Worm (Caenorhabditis elegans) whole organism, young adult: ENCODE measurements around the gene fut-5.

ENCODE experiments used
- B0035.1 ChIP-seq: sonication (generic microtip); optimal IDR thresholded peaks from 2 replicates; lab custom pipeline; 2016; ENCODE audit warnings: missing genetic modification characterization, mild to moderate bottlenecking, missing compliant biosample characterization, missing genotype, missing genetic modification reagents
- B0336.3 ChIP-seq: fragments of 200-800 bp; sonication (Bioruptor generic); IDR thresholded peaks from 2 replicates; pipeline ENCODE4 v1.3.6; 2022; ENCODE audit warnings: missing genetic modification characterization, missing compliant biosample characterization
- C06A6.2 ChIP-seq: fragments of 200-800 bp; sonication (Bioruptor generic); conservative IDR thresholded peaks from 2 replicates; pipeline ENCODE4 v1.3.6; 2022; ENCODE audit warnings: missing genetic modification characterization, missing compliant biosample characterization
- F10E7.11 ChIP-seq: sonication (generic microtip); optimal IDR thresholded peaks from 2 replicates; lab custom pipeline; 2017; ENCODE audit warnings: mild to moderate bottlenecking, missing genetic modification characterization, moderate library complexity, missing compliant biosample characterization
- F22D6.2 ChIP-seq: sonication (generic microtip); optimal IDR thresholded peaks from 2 replicates; lab custom pipeline; 2016; ENCODE audit warnings: mild to moderate bottlenecking, missing genetic modification characterization, missing compliant biosample characterization
- F23B12.7 ChIP-seq: sonication (generic microtip); optimal IDR thresholded peaks from 2 replicates; lab custom pipeline; 2017; ENCODE audit warnings: missing genetic modification characterization, mild to moderate bottlenecking, missing compliant biosample characterization, antibody characterized with exemption, moderate library complexity; ENCODE audit not compliant: insufficient read depth
- F33H1.4 ChIP-seq: fragments of 200-800 bp; sonication (Bioruptor generic); IDR thresholded peaks from 2 replicates; pipeline ENCODE4 v1.3.6; 2022; ENCODE audit warnings: missing genetic modification reagents, missing genetic modification characterization, missing compliant biosample characterization
- F37B4.10 ChIP-seq: fragments of 200-800 bp; sonication (Bioruptor generic); IDR thresholded peaks from 2 replicates; pipeline ENCODE4 v1.3.6; 2022; ENCODE audit warnings: missing genetic modification characterization, missing compliant biosample characterization
- F39B2.1 ChIP-seq: fragments of 200-800 bp; sonication (Bioruptor generic); IDR thresholded peaks from 2 replicates; pipeline ENCODE4 v1.3.6; 2022; ENCODE audit warnings: missing genetic modification reagents, missing genetic modification characterization, missing compliant biosample characterization
- K12H6.12 ChIP-seq: fragments of 200-800 bp; sonication (Bioruptor generic); optimal IDR thresholded peaks from 2 replicates; lab custom pipeline; 2018; ENCODE audit warnings: mild to moderate bottlenecking, missing genetic modification characterization, missing compliant biosample characterization
- T07F8.4 ChIP-seq: sonication (generic microtip); optimal IDR thresholded peaks from 2 replicates; lab custom pipeline; 2016; ENCODE audit warnings: mild to moderate bottlenecking, missing genetic modification characterization, moderate library complexity, missing compliant biosample characterization
- akir-1 ChIP-seq: fragments of 200-800 bp; sonication (Bioruptor generic); optimal IDR thresholded peaks from 2 replicates; lab custom pipeline; 2018; ENCODE audit warnings: mild to moderate bottlenecking, missing genetic modification characterization, moderate library complexity, missing compliant biosample characterization
- ama-1 ChIP-seq, 3 experiments: fragments of 150-350 bp in 1 of 3; sonication (generic microtip) in 2 of 3; optimal IDR thresholded peaks; 2 replicates each; lab custom pipeline; 2014 to 2018; ENCODE audit warnings: missing biosample characterization in 2 of 3, missing genetic modification characterization in 2 of 3, missing genetic modification reagents in 2 of 3
- athp-1 ChIP-seq: sonication (generic microtip); optimal IDR thresholded peaks from 2 replicates; lab custom pipeline; 2017; ENCODE audit warnings: mild to moderate bottlenecking, missing genetic modification characterization, missing compliant biosample characterization
- attf-3 ChIP-seq: fragments of 200-800 bp; sonication (Bioruptor generic); conservative IDR thresholded peaks from 2 replicates; pipeline ENCODE4 v1.3.6; 2022; ENCODE audit warnings: missing genetic modification reagents, missing genetic modification characterization, missing compliant biosample characterization
- ceh-40 ChIP-seq: fragments of 200-800 bp; sonication (Bioruptor generic); IDR thresholded peaks from 2 replicates; pipeline ENCODE4 v1.3.6; 2022; ENCODE audit warnings: missing genetic modification characterization, missing compliant biosample characterization
- chd-7 ChIP-seq: sonication (generic microtip); optimal IDR thresholded peaks from 2 replicates; lab custom pipeline; 2016; ENCODE audit warnings: mild to moderate bottlenecking, missing genetic modification characterization, moderate library complexity, missing compliant biosample characterization
- efl-1 ChIP-seq: fragments of 150-350 bp; optimal IDR thresholded peaks from 2 replicates; lab custom pipeline; 2014; ENCODE audit warnings: missing biosample characterization, missing genetic modification reagents, missing genetic modification characterization
- egl-44 ChIP-seq: fragments of 200-800 bp; sonication (Bioruptor generic); IDR thresholded peaks from 2 replicates; pipeline ENCODE4 v1.3.6; 2022; ENCODE audit warnings: missing genetic modification reagents, missing genetic modification characterization, missing compliant biosample characterization
- egrh-3 ChIP-seq: fragments of 200-800 bp; sonication (Bioruptor generic); IDR thresholded peaks from 2 replicates; pipeline ENCODE4 v1.3.6; 2022; ENCODE audit warnings: missing genetic modification reagents, missing genetic modification characterization, missing compliant biosample characterization
- ekl-4 ChIP-seq: fragments of 200-800 bp; sonication (Bioruptor generic); IDR thresholded peaks from 2 replicates; pipeline ENCODE4 v1.3.6; 2022; ENCODE audit warnings: missing genetic modification reagents, missing genetic modification characterization, missing compliant biosample characterization
- gei-17 ChIP-seq: fragments of 200-800 bp; sonication (Bioruptor generic); optimal IDR thresholded peaks from 2 replicates; lab custom pipeline; 2018; ENCODE audit warnings: mild to moderate bottlenecking, missing genetic modification characterization, missing compliant biosample characterization
- hsf-1 ChIP-seq: fragments of 200-800 bp; sonication (Bioruptor generic); IDR thresholded peaks from 2 replicates; pipeline ENCODE4 v1.3.6; 2022; ENCODE audit warnings: missing genetic modification reagents, missing genetic modification characterization, missing compliant biosample characterization
- let-607 ChIP-seq, 2 experiments: fragments of 200-800 bp in 1 of 2; sonication (Bioruptor generic) in 1 of 2; sonication (generic microtip) in 1 of 2; optimal IDR thresholded peaks; 2 replicates each; lab custom pipeline; 2016 to 2018; ENCODE audit warnings: mild to moderate bottlenecking in 2 of 2, missing compliant biosample characterization in 2 of 2, missing genetic modification characterization in 2 of 2, moderate library complexity in 2 of 2, missing genotype in 1 of 2
- lin-26 ChIP-seq: fragments of 200-800 bp; sonication (Bioruptor generic); IDR thresholded peaks from 2 replicates; pipeline ENCODE4 v1.3.6; 2022; ENCODE audit warnings: missing genetic modification reagents, missing genetic modification characterization, missing compliant biosample characterization
- lin-35 ChIP-seq, 3 experiments: fragments of 150-350 bp in 2 of 3; sonication (generic microtip) in 1 of 3; optimal IDR thresholded peaks; 2 replicates each; lab custom pipeline; 2014 to 2018; ENCODE audit warnings: missing biosample characterization in 3 of 3, missing genetic modification characterization in 3 of 3, missing genetic modification reagents in 3 of 3
- lin-40 ChIP-seq: sonication (generic microtip); optimal IDR thresholded peaks from 2 replicates; lab custom pipeline; 2016; ENCODE audit warnings: missing genetic modification characterization, mild to moderate bottlenecking, missing compliant biosample characterization, missing genotype, missing genetic modification reagents
- lin-54 ChIP-seq: fragments of 200-800 bp; sonication (Bioruptor generic); optimal IDR thresholded peaks from 2 replicates; lab custom pipeline; 2018; ENCODE audit warnings: mild to moderate bottlenecking, missing genetic modification characterization, missing compliant biosample characterization
- lir-1 ChIP-seq: fragments of 200-800 bp; sonication (Bioruptor generic); conservative IDR thresholded peaks from 2 replicates; pipeline ENCODE4 v1.3.6; 2022; ENCODE audit warnings: missing genetic modification reagents, missing genetic modification characterization, missing compliant biosample characterization
- lsl-1 ChIP-seq: fragments of 200-800 bp; sonication (Bioruptor generic); optimal IDR thresholded peaks from 2 replicates; lab custom pipeline; 2018; ENCODE audit warnings: mild to moderate bottlenecking, missing genetic modification characterization, moderate library complexity, missing compliant biosample characterization
- madf-3 ChIP-seq: fragments of 200-800 bp; sonication (Bioruptor generic); IDR thresholded peaks from 2 replicates; pipeline ENCODE4 v1.3.6; 2022; ENCODE audit warnings: missing genetic modification reagents, missing genetic modification characterization, missing compliant biosample characterization
- madf-6 ChIP-seq: fragments of 200-800 bp; sonication (Bioruptor generic); IDR thresholded peaks from 2 replicates; pipeline ENCODE4 v1.3.6; 2022; ENCODE audit warnings: missing genetic modification reagents, missing genetic modification characterization, missing compliant biosample characterization
- madf-8 ChIP-seq: fragments of 200-800 bp; sonication (Bioruptor generic); conservative IDR thresholded peaks from 2 replicates; pipeline ENCODE4 v1.3.6; 2022; ENCODE audit warnings: missing genetic modification reagents, missing genetic modification characterization, missing compliant biosample characterization
- mcd-1 ChIP-seq: fragments of 200-800 bp; sonication (Bioruptor generic); IDR thresholded peaks from 2 replicates; pipeline ENCODE4 v1.3.6; 2022; ENCODE audit warnings: missing genetic modification reagents, missing genetic modification characterization, missing compliant biosample characterization
- mes-4 ChIP-seq: sonication (generic microtip); optimal IDR thresholded peaks from 2 replicates; lab custom pipeline; 2016; ENCODE audit warnings: missing genotype, missing genetic modification characterization, missing compliant biosample characterization
- mxl-1 ChIP-seq: sonication (generic microtip); optimal IDR thresholded peaks from 2 replicates; lab custom pipeline; 2016; ENCODE audit warnings: missing genetic modification characterization, missing compliant biosample characterization
- nhr-80 ChIP-seq: sonication (generic microtip); optimal IDR thresholded peaks from 2 replicates; lab custom pipeline; 2016; ENCODE audit warnings: missing genetic modification characterization, missing compliant biosample characterization
- pha-4 ChIP-seq: fragments of 150-350 bp; sonication (generic microtip); optimal IDR thresholded peaks from 2 replicates; lab custom pipeline; 2014; ENCODE audit warnings: missing biosample characterization, missing genetic modification reagents, missing genetic modification characterization
- rec-8 ChIP-seq, 2 experiments: sonication (generic microtip); optimal IDR thresholded peaks; 2 replicates each; lab custom pipeline; 2016; ENCODE audit warnings: mild to moderate bottlenecking in 2 of 2, missing genetic modification characterization in 2 of 2, missing genetic modification reagents in 2 of 2, missing genotype in 2 of 2, missing biosample characterization in 1 of 2, missing compliant biosample characterization in 1 of 2, moderate library complexity in 1 of 2
- snpc-1.1 ChIP-seq: sonication (generic microtip); optimal IDR thresholded peaks from 2 replicates; lab custom pipeline; 2017; ENCODE audit warnings: missing genetic modification characterization, mild to moderate bottlenecking, missing compliant biosample characterization, antibody characterized with exemption, moderate library complexity, missing genotype, missing genetic modification reagents; ENCODE audit not compliant: insufficient read depth
- snpc-3.4 ChIP-seq: sonication (generic microtip); optimal IDR thresholded peaks from 2 replicates; lab custom pipeline; 2017; ENCODE audit warnings: missing genetic modification characterization, mild to moderate bottlenecking, missing compliant biosample characterization, antibody characterized with exemption, moderate library complexity, missing genotype, missing genetic modification reagents
- snpc-4 ChIP-seq, 5 experiments: fragments of 150-350 bp in 1 of 5; sonication (generic microtip) in 4 of 5; optimal IDR thresholded peaks; 2 replicates each; lab custom pipeline; 2014 to 2018; ENCODE audit warnings: missing genetic modification characterization in 5 of 5, missing biosample characterization in 3 of 5, antibody characterized with exemption in 2 of 5, mild to moderate bottlenecking in 2 of 5, missing compliant biosample characterization in 2 of 5, missing genotype in 2 of 5, moderate library complexity in 2 of 5, missing genetic modification reagents in 1 of 5
- tbp1 ChIP-seq: fragments of 200-800 bp; sonication (Bioruptor generic); optimal IDR thresholded peaks from 2 replicates; lab custom pipeline; 2018; ENCODE audit warnings: mild to moderate bottlenecking, missing genetic modification characterization, missing compliant biosample characterization
- unc-130 ChIP-seq: sonication (generic microtip); optimal IDR thresholded peaks from 2 replicates; lab custom pipeline; 2016; ENCODE audit warnings: missing genetic modification reagents, missing genetic modification characterization, missing compliant biosample characterization
- ztf-3 ChIP-seq: fragments of 200-800 bp; sonication (Bioruptor generic); optimal IDR thresholded peaks from 2 replicates; lab custom pipeline; 2018; ENCODE audit warnings: mild to moderate bottlenecking, missing genetic modification characterization, missing compliant biosample characterization

Gene fut-5

ce11 chrII:4710120-4710519 lies 42.6 kb upstream of the fut-5 start, which contains the start of gene tag-151 (continued):
- TF ChIP-seq athp-1 (tag; lab: Kevin White, UChicago) (peak; percentile 37), ekl-4 (peak; percentile 49; the same call in 1 of the 2 replicates), T07F8.4 (tag; lab: Kevin White, UChicago) (no peak), let-607 (tag; optimal IDR thresholded peaks at IDR 0.05; lab: Kevin White, UChicago) (peak in 1 of 2 experiments; percentile 45), F10E7.11 (tag; lab: Kevin White, UChicago) (peak; percentile 45), akir-1 (GFP tag; lab: Kevin White, UChicago) (no peak), snpc-3.4 (peak; percentile 66), unc-130 (peak; percentile 46), gei-17 (GFP tag; lab: Kevin White, UChicago) (no peak), egrh-3 (GFP tag; lab: Robert Waterston, UW) (no peak), madf-6 (GFP tag; lab: Robert Waterston, UW) (peak; percentile 40), F33H1.4 (GFP tag; lab: Robert Waterston, UW) (no peak), ama-1 (optimal IDR thresholded peaks at IDR 0.05; lab: Kevin White, UChicago) (no peak), ama-1 (GFP tag; optimal IDR thresholded peaks at IDR 0.05; lab: Kevin White, UChicago) (peak in 1 of 2 experiments; percentile 71), chd-7 (tag; lab: Kevin White, UChicago) (peak; percentile 49), ztf-3 (GFP tag; lab: Kevin White, UChicago) (no peak), lir-1 (GFP tag; lab: Robert Waterston, UW) (no peak), lin-54 (GFP tag; lab: Kevin White, UChicago) (peak; percentile 43), lin-40 (tag; lab: Kevin White, UChicago) (peak; percentile 9), hsf-1 (GFP tag; lab: Robert Waterston, UW) (no peak; the same call in 1 of the 2 replicates), B0035.1 (no peak), egl-44 (GFP tag; lab: Robert Waterston, UW) (no peak)

ce11 chrII:4706359-4706871 lies 38.9 kb upstream of the fut-5 start, which contains the start of the genes F10G7.9 and tsn-1:
F10G7.9 (minus strand) TSS chrII:4706485.
tsn-1 (plus strand) TSS chrII:4706821.
- TF ChIP-seq tbp1 (GFP tag; lab: Kevin White, UChicago): peak; percentile 30
- TF ChIP-seq F10E7.11 (tag; lab: Kevin White, UChicago): no peak
- TF ChIP-seq lsl-1: peak; percentile 86
- TF ChIP-seq ceh-40 (GFP tag; lab: Robert Waterston, UW): no peak
- no peak for TF ChIP-seq snpc-1.1 (tag; lab: Kevin White, UChicago)
- no peak for TF ChIP-seq K12H6.12 (tag; lab: Kevin White, UChicago)
- TF ChIP-seq unc-130: no peak
- TF ChIP-seq snpc-4 (GFP tag; optimal IDR thresholded peaks at IDR 0.05; lab: Kevin White, UChicago): no peak
- TF ChIP-seq snpc-4 (tag; optimal IDR thresholded peaks at IDR 0.05; lab: Kevin White, UChicago): peak in 3 of 4 experiments; percentile 7 to 53 (median 28)
- peak; percentile 14; the same call in 1 of the 2 replicates for TF ChIP-seq madf-8
- no peak for TF ChIP-seq F37B4.10 (GFP tag; lab: Robert Waterston, UW)
- no peak for TF ChIP-seq pha-4 (tag; lab: Kevin White, UChicago)
- TF ChIP-seq F39B2.1 (GFP tag; lab: Robert Waterston, UW): no peak
- no peak for TF ChIP-seq attf-3 (GFP tag; lab: Robert Waterston, UW)
- TF ChIP-seq B0336.3: no peak
- TF ChIP-seq C06A6.2 (GFP tag; lab: Robert Waterston, UW): no peak
- TF ChIP-seq rec-8 (tag; optimal IDR thresholded peaks at IDR 0.05; lab: Kevin White, UChicago): no peak
- TF ChIP-seq madf-6 (GFP tag; lab: Robert Waterston, UW): peak; percentile 76
- peak; percentile 77 for TF ChIP-seq nhr-80 (tag; lab: Kevin White, UChicago)
- TF ChIP-seq lin-35 (GFP tag; optimal IDR thresholded peaks at IDR 0.05; lab: Kevin White, UChicago): peak in 1 of 3 experiments; percentile 27
- TF ChIP-seq F33H1.4 (GFP tag; lab: Robert Waterston, UW): peak; percentile 92
- no peak for TF ChIP-seq madf-3 (GFP tag; lab: Robert Waterston, UW)
- TF ChIP-seq F23B12.7 (tag; lab: Kevin White, UChicago): peak; percentile 29
- no peak for TF ChIP-seq F22D6.2 (tag; lab: Kevin White, UChicago)
- no peak for TF ChIP-seq mxl-1
- peak; percentile 40 for TF ChIP-seq efl-1 (GFP tag; lab: Kevin White, UChicago)
- TF ChIP-seq mes-4 (tag; lab: Kevin White, UChicago): no peak
- TF ChIP-seq lin-26: no peak
- peak; percentile 71 for TF ChIP-seq mcd-1 (GFP tag; lab: Robert Waterston, UW)
